Fruit fly (Drosophila melanogaster) whole organism, embryonic: Measurements from ENCODE around the gene CG2691.
A peak's percentile ranks its signal among the peaks of the same experiment; 100 is the strongest.

Experiments used
- Awh ChIP-seq: fragments of 200-800 bp; sonication (Bioruptor generic); IDR thresholded peaks from 2 replicates; pipeline ENCODE4, ENCODE4 v1.3.6; 2022; ENCODE audit warnings: missing biosample characterization, missing genetic modification characterization
- BtbVII ChIP-seq: fragments of 200-800 bp; sonication (Bioruptor generic); optimal IDR thresholded peaks from 3 replicates; lab custom pipeline; 2017; ENCODE audit warnings: missing biosample characterization, mild to moderate bottlenecking, missing genetic modification characterization
- C15 ChIP-seq: fragments of 200-800 bp; sonication (Bioruptor generic); IDR thresholded peaks from 3 replicates; pipeline ENCODE4 v1.3.6; 2022; ENCODE audit warnings: missing biosample characterization, missing genetic modification characterization
- CG11093 ChIP-seq: fragments of 200-800 bp; sonication (Bioruptor generic); IDR thresholded peaks from 3 replicates; pipeline ENCODE4 v1.3.6; 2022; ENCODE audit warnings: missing biosample characterization, missing genetic modification characterization
- CG12219 ChIP-seq: fragments of 200-800 bp; sonication (Bioruptor generic); optimal IDR thresholded peaks from 3 replicates; lab custom pipeline; 2018; ENCODE audit warnings: missing biosample characterization, mild to moderate bottlenecking, missing genetic modification characterization
- CG12299 ChIP-seq: fragments of 200-800 bp; sonication (Bioruptor generic); optimal IDR thresholded peaks from 2 replicates; lab custom pipeline; 2018; ENCODE audit warnings: missing biosample characterization, mild to moderate bottlenecking, missing genetic modification characterization
- CG14014 ChIP-seq: fragments of 200-800 bp; sonication (Bioruptor generic); IDR thresholded peaks from 2 replicates; pipeline ENCODE4 v1.3.6; 2022; ENCODE audit warnings: missing biosample characterization, missing genetic modification characterization
- CG15601 ChIP-seq: fragments of 200-800 bp; sonication (Bioruptor generic); optimal IDR thresholded peaks from 3 replicates; lab custom pipeline; 2019; ENCODE audit warnings: missing biosample characterization, mild to moderate bottlenecking, missing genetic modification characterization, moderate library complexity
- CG17361 ChIP-seq: fragments of 200-800 bp; sonication (Bioruptor generic); IDR thresholded peaks from 3 replicates; pipeline ENCODE4 v1.3.6; 2022; ENCODE audit warnings: missing biosample characterization, missing genetic modification characterization
- CG18599 ChIP-seq: fragments of 200-800 bp; sonication (Bioruptor generic); optimal IDR thresholded peaks from 3 replicates; lab custom pipeline; 2017; ENCODE audit warnings: missing biosample characterization, missing genetic modification characterization, mild to moderate bottlenecking, moderate library complexity, missing genetic modification reagents
- CG18764 ChIP-seq: fragments of 200-800 bp; sonication (Bioruptor generic); optimal IDR thresholded peaks from 3 replicates; lab custom pipeline; 2016; ENCODE audit warnings: missing biosample characterization, missing genetic modification characterization
- CG2199 ChIP-seq: fragments of 200-800 bp; sonication (Bioruptor generic); IDR thresholded peaks from 3 replicates; pipeline ENCODE4 v1.3.6; 2022; ENCODE audit warnings: missing biosample characterization, missing genetic modification characterization
- CG2202 ChIP-seq: fragments of 200-800 bp; sonication (Bioruptor generic); optimal IDR thresholded peaks from 2 replicates; lab custom pipeline; 2018; ENCODE audit warnings: missing biosample characterization, mild to moderate bottlenecking, missing genetic modification characterization
- CG2678 ChIP-seq: fragments of 200-800 bp; sonication (Bioruptor generic); optimal IDR thresholded peaks from 3 replicates; lab custom pipeline; 2019; ENCODE audit warnings: missing biosample characterization, mild to moderate bottlenecking, missing genetic modification characterization, moderate library complexity
- CG30020 ChIP-seq: fragments of 200-800 bp; optimal IDR thresholded peaks from 2 replicates; lab custom pipeline; 2019; ENCODE audit warnings: missing biosample characterization, mild to moderate bottlenecking, missing genetic modification characterization, moderate library complexity
- CG3281 ChIP-seq: fragments of 200-800 bp; sonication (Bioruptor generic); optimal IDR thresholded peaks from 3 replicates; lab custom pipeline; 2017; ENCODE audit warnings: missing biosample characterization, mild to moderate bottlenecking, missing genetic modification characterization
- CG33557 ChIP-seq: fragments of 200-800 bp; sonication (Bioruptor generic); optimal IDR thresholded peaks from 2 replicates; lab custom pipeline; 2019; ENCODE audit warnings: missing biosample characterization, mild to moderate bottlenecking, missing genetic modification characterization, moderate library complexity
- CG34224 ChIP-seq: fragments of 200-800 bp; sonication (Bioruptor generic); IDR thresholded peaks from 3 replicates; pipeline ENCODE4 v1.3.6; 2022; ENCODE audit warnings: missing biosample characterization, missing genetic modification characterization; ENCODE audit not compliant: partially characterized antibody
- CG7372 ChIP-seq: fragments of 200-800 bp; sonication (Bioruptor generic); IDR thresholded peaks from 2 replicates; pipeline ENCODE4 v1.3.6; 2022; ENCODE audit warnings: missing biosample characterization, missing genetic modification characterization
- D19A ChIP-seq: fragments of 200-800 bp; optimal IDR thresholded peaks from 3 replicates; lab custom pipeline; 2019; ENCODE audit warnings: missing biosample characterization, mild to moderate bottlenecking, missing genetic modification characterization, moderate library complexity
- Dek ChIP-seq: fragments of 200-800 bp; sonication (Bioruptor generic); optimal IDR thresholded peaks from 3 replicates; lab custom pipeline; 2019; ENCODE audit warnings: missing biosample characterization, mild to moderate bottlenecking, missing genetic modification characterization, moderate library complexity
- Dp ChIP-seq: fragments of 200-800 bp; sonication (Bioruptor generic); optimal IDR thresholded peaks from 2 replicates; lab custom pipeline; 2018; ENCODE audit warnings: missing biosample characterization, mild to moderate bottlenecking, missing genetic modification characterization, moderate library complexity
- ERR ChIP-seq: fragments of 200-800 bp; sonication (Bioruptor generic); optimal IDR thresholded peaks from 2 replicates; lab custom pipeline; 2016; ENCODE audit warnings: missing biosample characterization, missing genetic modification characterization
- HLH54F ChIP-seq: fragments of 200-800 bp; sonication (Bioruptor generic); optimal IDR thresholded peaks from 3 replicates; lab custom pipeline; 2016; ENCODE audit warnings: missing biosample characterization, missing genetic modification characterization
- HLHmδ ChIP-seq: fragments of 200-800 bp; sonication (Bioruptor generic); optimal IDR thresholded peaks from 2 replicates; lab custom pipeline; 2018; ENCODE audit warnings: missing biosample characterization, mild to moderate bottlenecking, missing genetic modification characterization, moderate library complexity
- Hr3 ChIP-seq: fragments of 200-800 bp; sonication (Bioruptor generic); optimal IDR thresholded peaks from 3 replicates; lab custom pipeline; 2016; ENCODE audit warnings: missing biosample characterization, missing genetic modification characterization
- Hr51 ChIP-seq, 2 experiments: fragments of 200-800 bp; sonication (Bioruptor generic); optimal IDR thresholded peaks; 2 replicates in 1 of 2; 3 replicates in 1 of 2; lab custom pipeline; 2016 to 2018; ENCODE audit warnings: missing biosample characterization in 2 of 2, missing genetic modification characterization in 2 of 2, mild to moderate bottlenecking in 1 of 2, moderate library complexity in 1 of 2
- Med ChIP-seq: fragments of 200-800 bp; sonication (Bioruptor generic); peaks from one replicate; lab custom pipeline; 2016; ENCODE audit warnings: missing biosample characterization, missing genetic modification characterization, mild to moderate bottlenecking, inconsistent platforms, moderate library complexity
- Nf-YC ChIP-seq: fragments of 200-800 bp; optimal IDR thresholded peaks from 3 replicates; lab custom pipeline; 2019; ENCODE audit warnings: missing biosample characterization, mild to moderate bottlenecking, missing genetic modification characterization, moderate library complexity
- Rx ChIP-seq: fragments of 200-800 bp; sonication (Bioruptor generic); IDR thresholded peaks from 2 replicates; pipeline ENCODE4 v1.3.6; 2022; ENCODE audit warnings: missing biosample characterization, missing genetic modification characterization
- TFAM ChIP-seq: fragments of 200-800 bp; sonication (Bioruptor generic); optimal IDR thresholded peaks from 2 replicates; lab custom pipeline; 2017; ENCODE audit warnings: missing biosample characterization, missing genetic modification characterization, inconsistent platforms
- YL-1 ChIP-seq: fragments of 200-800 bp; sonication (Bioruptor generic); optimal IDR thresholded peaks from 3 replicates; lab custom pipeline; 2017; ENCODE audit warnings: missing biosample characterization, mild to moderate bottlenecking, missing genetic modification characterization
- az2 ChIP-seq: fragments of 200-800 bp; sonication (Bioruptor generic); optimal IDR thresholded peaks from 3 replicates; lab custom pipeline; 2016; ENCODE audit warnings: missing biosample characterization, missing genetic modification characterization
- bowl ChIP-seq: fragments of 200-800 bp; sonication (Bioruptor generic); IDR thresholded peaks from 2 replicates; pipeline ENCODE4 v1.3.6; 2022; ENCODE audit warnings: missing biosample characterization, missing genetic modification characterization
- ci ChIP-seq: fragments of 200-800 bp; sonication (Bioruptor generic); IDR thresholded peaks from 3 replicates; pipeline ENCODE4 v1.3.6; 2022; ENCODE audit warnings: missing biosample characterization, missing genetic modification characterization
- dpn ChIP-seq, 2 experiments: fragments of 200-800 bp; sonication (Bioruptor generic); optimal IDR thresholded peaks; 3 replicates each; lab custom pipeline; 2016; ENCODE audit warnings: missing biosample characterization in 2 of 2, missing genetic modification characterization in 2 of 2
- ems ChIP-seq: fragments of 200-800 bp; sonication (Bioruptor generic); optimal IDR thresholded peaks from 3 replicates; lab custom pipeline; 2016; ENCODE audit warnings: missing biosample characterization, missing genetic modification characterization
- ewg ChIP-seq: fragments of 200-800 bp; sonication (Bioruptor generic); optimal IDR thresholded peaks from 3 replicates; lab custom pipeline; 2017; ENCODE audit warnings: mild to moderate bottlenecking, missing biosample characterization, missing genetic modification reagents, missing genetic modification characterization
- fd3F ChIP-seq: fragments of 200-800 bp; sonication (Bioruptor generic); optimal IDR thresholded peaks from 2 replicates; lab custom pipeline; 2018; ENCODE audit warnings: missing biosample characterization, mild to moderate bottlenecking, missing genetic modification characterization, moderate library complexity
- fru ChIP-seq: fragments of >200 bp; optimal IDR thresholded peaks from 2 replicates; lab custom pipeline; 2017
- gcm ChIP-seq: fragments of 200-800 bp; sonication (Bioruptor generic); optimal IDR thresholded peaks from 2 replicates; lab custom pipeline; 2019; ENCODE audit warnings: missing biosample characterization, mild to moderate bottlenecking, missing genetic modification characterization, moderate library complexity
- hb ChIP-seq: fragments of 200-800 bp; sonication (Bioruptor generic); IDR thresholded peaks from 3 replicates; pipeline ENCODE4 v1.3.6; 2022; ENCODE audit warnings: missing biosample characterization, missing genetic modification characterization; ENCODE audit not compliant: partially characterized antibody
- oc ChIP-seq: fragments of 200-800 bp; sonication (Bioruptor generic); optimal IDR thresholded peaks from 2 replicates; lab custom pipeline; 2018; ENCODE audit warnings: missing biosample characterization, mild to moderate bottlenecking, missing genetic modification characterization, moderate library complexity
- onecut ChIP-seq: fragments of 200-800 bp; sonication (Bioruptor generic); IDR thresholded peaks from 2 replicates; pipeline ENCODE4 v1.3.6; 2022; ENCODE audit warnings: missing biosample characterization, missing genetic modification characterization
- row ChIP-seq: fragments of 200-800 bp; sonication (Bioruptor generic); IDR thresholded peaks from 3 replicates; pipeline ENCODE4 v1.3.6; 2022; ENCODE audit warnings: missing biosample characterization, missing genetic modification characterization
- sim ChIP-seq: fragments of 200-800 bp; sonication (Bioruptor generic); IDR thresholded peaks from 2 replicates; pipeline ENCODE4 v1.3.6; 2022; ENCODE audit warnings: missing biosample characterization, missing genetic modification characterization
- sisA ChIP-seq: fragments of 200-800 bp; sonication (Bioruptor generic); IDR thresholded peaks from 2 replicates; pipeline ENCODE4 v1.3.6; 2022; ENCODE audit warnings: missing biosample characterization, missing genetic modification characterization
- tap ChIP-seq: fragments of 200-800 bp; optimal IDR thresholded peaks from 3 replicates; lab custom pipeline; 2019; ENCODE audit warnings: missing biosample characterization, mild to moderate bottlenecking, missing genetic modification characterization, moderate library complexity
- twi ChIP-seq: fragments of 200-800 bp; optimal IDR thresholded peaks from 2 replicates; lab custom pipeline; 2019; ENCODE audit warnings: missing biosample characterization, mild to moderate bottlenecking, missing genetic modification characterization, moderate library complexity
- zfh2 ChIP-seq: fragments of 200-800 bp; sonication (Bioruptor generic); optimal IDR thresholded peaks from 2 replicates; lab custom pipeline; 2016; ENCODE audit warnings: missing biosample characterization, missing genetic modification characterization

CG2691 gene

DNA sequence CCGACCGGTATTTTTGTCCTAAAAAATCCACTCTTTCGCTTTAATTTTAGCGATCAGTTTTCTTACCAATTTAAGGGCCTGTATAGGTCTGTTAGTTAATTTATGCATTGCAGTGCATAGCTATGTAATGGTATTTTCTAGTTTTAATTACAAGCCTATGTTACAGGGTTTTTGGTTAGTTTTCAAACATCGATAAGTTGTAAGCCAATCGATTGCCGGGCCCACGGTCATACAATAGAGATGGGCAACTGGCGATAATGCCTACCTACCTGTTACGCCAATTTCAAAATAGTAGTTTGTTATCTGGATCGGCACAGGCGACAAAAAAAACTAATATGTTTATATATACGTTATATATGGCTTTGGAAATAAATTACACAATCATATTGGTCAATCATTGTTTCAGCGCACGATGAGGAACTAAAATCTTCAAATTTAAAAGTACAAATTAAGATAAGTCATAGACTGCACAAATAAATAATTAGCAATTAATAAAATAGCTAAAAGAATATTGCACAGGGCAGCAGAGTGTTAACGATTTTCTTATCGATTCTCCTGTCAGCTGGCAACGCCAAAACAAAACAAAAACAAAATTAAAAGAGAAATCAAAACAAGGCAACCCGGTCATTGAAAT lies 7.7 kb downstream of the CG2691 start, which contains the start of the genes tth and Tango2 (continued):
- peak; percentile 80 for TF ChIP-seq zfh2 (GFP tag; lab: Kevin White, UChicago)
- TF ChIP-seq bowl: no peak
- no peak for TF ChIP-seq fru (lab: Kevin White, UChicago)
- TF ChIP-seq CG34224 (GFP tag; lab: Robert Waterston, UW): 0 out of 3 replicates have a peak, but pooled peaks have one; percentile 32
- TF ChIP-seq ERR: peak; percentile 42
- no peak for TF ChIP-seq CG11093 (GFP tag; lab: Robert Waterston, UW)
- peak; percentile 56; the same call in 1 of the 3 replicates for TF ChIP-seq hb
- TF ChIP-seq tap (tag; lab: Kevin White, UChicago): no peak
- peak; percentile 66 for TF ChIP-seq CG14014 (GFP tag; lab: Robert Waterston, UW)
- peak; percentile 83 for TF ChIP-seq CG18599 (GFP tag; lab: Kevin White, UChicago)
- TF ChIP-seq Hr3: peak; percentile 76
- peak; percentile 32 for TF ChIP-seq CG2202
- peak; percentile 87 for TF ChIP-seq CG2678
- no peak for TF ChIP-seq Awh (GFP tag; lab: Robert Waterston, UW)
- TF ChIP-seq BtbVII (GFP tag; lab: Kevin White, UChicago): peak; percentile 51
- TF ChIP-seq Rx (GFP tag; lab: Robert Waterston, UW): peak; percentile 21; the same call in 1 of the 2 replicates
- TF ChIP-seq onecut (GFP tag; lab: Robert Waterston, UW): peak; percentile 60
- 0 out of 3 replicates have a peak, but pooled peaks have one; percentile 49 for TF ChIP-seq C15 (GFP tag; lab: Robert Waterston, UW)
- TF ChIP-seq YL-1 (GFP tag; lab: Kevin White, UChicago): no peak
- TF ChIP-seq CG12299 (tag; lab: Kevin White, UChicago): no peak
- TF ChIP-seq ems: peak; percentile 66
- TF ChIP-seq CG2199 (GFP tag; lab: Robert Waterston, UW): no peak
- peak; percentile 51 for TF ChIP-seq D19A (tag; lab: Kevin White, UChicago)
- peak; percentile 91 for TF ChIP-seq az2 (GFP tag; lab: Kevin White, UChicago)
- peak; percentile 86 for TF ChIP-seq ci
- peak; percentile 68 for TF ChIP-seq CG15601 (tag; lab: Kevin White, UChicago)
- peak; percentile 31 for TF ChIP-seq CG18764 (GFP tag; lab: Kevin White, UChicago)
- no peak for TF ChIP-seq sim (GFP tag; lab: Robert Waterston, UW)
- no peak for TF ChIP-seq HLHmδ (GFP tag; lab: Kevin White, UChicago)
- TF ChIP-seq Med (GFP tag; lab: Kevin White, UChicago): peak; percentile 92
- peak; percentile 75 for TF ChIP-seq CG17361
- TF ChIP-seq CG30020: peak; percentile 58
- no peak for TF ChIP-seq oc
- peak; percentile 72 to 76 for TF ChIP-seq Hr51 (GFP tag; optimal IDR thresholded peaks at IDR 0.05; lab: Kevin White, UChicago)
- peak; percentile 50 for TF ChIP-seq twi
- no peak for TF ChIP-seq CG33557
- TF ChIP-seq HLH54F (GFP tag; lab: Kevin White, UChicago): peak; percentile 58
- TF ChIP-seq CG12219: peak; percentile 25
- TF ChIP-seq Nf-YC (tag; lab: Kevin White, UChicago): peak; percentile 79
- TF ChIP-seq ewg (GFP tag; lab: Kevin White, UChicago): peak; percentile 45
- TF ChIP-seq CG3281: peak; percentile 75
- TF ChIP-seq gcm (GFP tag; lab: Kevin White, UChicago): peak; percentile 59
- TF ChIP-seq Dek (tag; lab: Kevin White, UChicago): peak; percentile 72
- peak; percentile 48; the same call in 1 of the 2 replicates for TF ChIP-seq CG7372 (GFP tag; lab: Robert Waterston, UW)
- peak; percentile 48 for TF ChIP-seq sisA (GFP tag; lab: Robert Waterston, UW)
- TF ChIP-seq fd3F (GFP tag; lab: Kevin White, UChicago): peak; percentile 64
- TF ChIP-seq TFAM: no peak
- peak; percentile 72 for TF ChIP-seq Dp
- peak; percentile 94 for TF ChIP-seq row (GFP tag; lab: Robert Waterston, UW)
- peak; percentile 72 to 76 for TF ChIP-seq dpn (GFP tag; optimal IDR thresholded peaks at IDR 0.05; lab: Kevin White, UChicago)
